Worm (Caenorhabditis elegans): ENCODE measurements around the gene flp-13.

ce11 chrIV:7727258-7727657 is 29.0 kb upstream of the flp-13 start:
- no peak for TF ChIP-seq nhr-10 (tag; optimal IDR thresholded peaks at IDR 0.05)
- no peak for TF ChIP-seq snpc-4 (tag; optimal IDR thresholded peaks at IDR 0.05)
- no peak for TF ChIP-seq ceh-32 (tag; optimal IDR thresholded peaks at IDR 0.05; ENCODE audit: poor library complexity)
- no peak for TF ChIP-seq egl-27 (tag; optimal IDR thresholded peaks at IDR 0.05)
- no peak for TF ChIP-seq jun-1 (tag; optimal IDR thresholded peaks at IDR 0.05)
- TF ChIP-seq nhr-76 (tag; optimal IDR thresholded peaks at IDR 0.05): no peak
- TF ChIP-seq aly-2 (tag; optimal IDR thresholded peaks at IDR 0.05): no peak
